Worm (Caenorhabditis elegans) whole organism, mixed stage, embryonic: ENCODE data around the gene srh-265.
A peak's percentile ranks its signal among the peaks of the same experiment; 100 is the strongest.

Source experiments
- M03D4.4 ChIP-seq: sonication (generic microtip); optimal IDR thresholded peaks from 2 replicates; lab custom pipeline; 2017; ENCODE audit warnings: mild to moderate bottlenecking, missing genetic modification characterization, missing compliant biosample characterization
- bed-3 ChIP-seq: fragments of 200-800 bp; sonication (Bioruptor generic); optimal IDR thresholded peaks from 3 replicates; lab custom pipeline; 2018; ENCODE audit warnings: mild to moderate bottlenecking, missing genetic modification characterization, moderate library complexity, missing compliant biosample characterization
- blmp-1 ChIP-seq: fragments of 150-350 bp; optimal IDR thresholded peaks from 2 replicates; lab custom pipeline; 2014; ENCODE audit warnings: missing biosample characterization, missing genetic modification characterization
- ceh-39 ChIP-seq: fragments of 150-350 bp; optimal IDR thresholded peaks from 2 replicates; lab custom pipeline; 2014; ENCODE audit warnings: missing biosample characterization, missing genetic modification characterization
- ceh-43 ChIP-seq: fragments of 200-800 bp; sonication (Bioruptor generic); optimal IDR thresholded peaks from 2 replicates; lab custom pipeline; 2018; ENCODE audit warnings: mild to moderate bottlenecking, missing genetic modification characterization, moderate library complexity, missing compliant biosample characterization
- ceh-83 ChIP-seq: fragments of 200-800 bp; sonication (Bioruptor generic); optimal IDR thresholded peaks from 2 replicates; lab custom pipeline; 2018; ENCODE audit warnings: mild to moderate bottlenecking, missing genetic modification characterization, missing compliant biosample characterization
- ces-1 ChIP-seq: fragments of 150-350 bp; optimal IDR thresholded peaks from 2 replicates; lab custom pipeline; 2014; ENCODE audit warnings: missing biosample characterization, missing genetic modification reagents, missing genetic modification characterization
- cnd-1 ChIP-seq: fragments of 200-800 bp; sonication (Bioruptor generic); optimal IDR thresholded peaks from 2 replicates; lab custom pipeline; 2018; ENCODE audit warnings: mild to moderate bottlenecking, missing genetic modification characterization, missing compliant biosample characterization
- drap-1 ChIP-seq: fragments of 200-800 bp; sonication (Bioruptor generic); optimal IDR thresholded peaks from 3 replicates; lab custom pipeline; 2018; ENCODE audit warnings: mild to moderate bottlenecking, missing genetic modification characterization, missing compliant biosample characterization
- elt-1 ChIP-seq: sonication (generic microtip); optimal IDR thresholded peaks from 2 replicates; lab custom pipeline; 2017; ENCODE audit warnings: missing genetic modification characterization, mild to moderate bottlenecking, missing compliant biosample characterization, antibody characterized with exemption, moderate library complexity, borderline replicate concordance; ENCODE audit not compliant: insufficient read depth
- elt-3 ChIP-seq: fragments of 150-350 bp; optimal IDR thresholded peaks from 2 replicates; lab custom pipeline; 2014; ENCODE audit warnings: missing biosample characterization, missing genetic modification characterization
- flh-1 ChIP-seq: fragments of 200-800 bp; sonication (Bioruptor generic); optimal IDR thresholded peaks from 2 replicates; lab custom pipeline; 2018; ENCODE audit warnings: mild to moderate bottlenecking, missing genetic modification characterization, moderate library complexity, missing compliant biosample characterization
- ham-2 ChIP-seq: fragments of 200-800 bp; sonication (Bioruptor generic); optimal IDR thresholded peaks from 2 replicates; lab custom pipeline; 2018; ENCODE audit warnings: mild to moderate bottlenecking, missing genetic modification characterization, missing compliant biosample characterization
- hlh-1 ChIP-seq: fragments of 150-350 bp; optimal IDR thresholded peaks from 2 replicates; lab custom pipeline; 2014; ENCODE audit warnings: missing biosample characterization, missing genetic modification reagents, missing genetic modification characterization
- lin-13 ChIP-seq: fragments of 150-350 bp; optimal IDR thresholded peaks from 2 replicates; lab custom pipeline; 2014; ENCODE audit warnings: missing biosample characterization, missing genetic modification characterization
- lin-32 ChIP-seq: fragments of 200-800 bp; sonication (Bioruptor generic); optimal IDR thresholded peaks from 2 replicates; lab custom pipeline; 2018; ENCODE audit warnings: mild to moderate bottlenecking, missing genetic modification characterization, missing compliant biosample characterization
- lsy-2 ChIP-seq: fragments of 150-350 bp; optimal IDR thresholded peaks from 2 replicates; lab custom pipeline; 2014; ENCODE audit warnings: missing biosample characterization, missing genetic modification characterization
- mab-5 ChIP-seq: fragments of 150-350 bp; optimal IDR thresholded peaks from 2 replicates; lab custom pipeline; 2014; ENCODE audit warnings: missing biosample characterization, missing genetic modification characterization
- mep-1 ChIP-seq: fragments of 150-350 bp; optimal IDR thresholded peaks from 2 replicates; lab custom pipeline; 2017; ENCODE audit warnings: missing biosample characterization, missing genetic modification reagents, missing genetic modification characterization, inconsistent platforms
- mls-2 ChIP-seq: sonication (generic microtip); optimal IDR thresholded peaks from 2 replicates; lab custom pipeline; 2016; ENCODE audit warnings: mild to moderate bottlenecking, missing genetic modification characterization, moderate library complexity, missing compliant biosample characterization
- nhr-12 ChIP-seq: fragments of 150-350 bp; optimal IDR thresholded peaks from 2 replicates; lab custom pipeline; 2014; ENCODE audit warnings: missing biosample characterization, missing genetic modification characterization
- nhr-2 ChIP-seq: fragments of 150-350 bp; optimal IDR thresholded peaks from 2 replicates; lab custom pipeline; 2014; ENCODE audit warnings: missing biosample characterization, missing genetic modification characterization
- nhr-237 ChIP-seq: fragments of 150-350 bp; optimal IDR thresholded peaks from 2 replicates; lab custom pipeline; 2014; ENCODE audit warnings: missing biosample characterization, missing genetic modification characterization
- nhr-28 ChIP-seq: fragments of 150-350 bp; optimal IDR thresholded peaks from 2 replicates; lab custom pipeline; 2014; ENCODE audit warnings: missing biosample characterization, missing genetic modification characterization
- nhr-76 ChIP-seq: sonication (generic microtip); optimal IDR thresholded peaks from 2 replicates; lab custom pipeline; 2017; ENCODE audit warnings: missing biosample characterization, missing genetic modification characterization
- pha-4 ChIP-seq: fragments of 150-350 bp; optimal IDR thresholded peaks from 2 replicates; lab custom pipeline; 2018; ENCODE audit warnings: missing biosample characterization, missing genetic modification reagents, missing genetic modification characterization
- sem-2 ChIP-seq: fragments of 200-800 bp; sonication (Bioruptor generic); optimal IDR thresholded peaks from 2 replicates; lab custom pipeline; 2018; ENCODE audit warnings: mild to moderate bottlenecking, missing genetic modification characterization, missing compliant biosample characterization
- tbx-8 ChIP-seq: fragments of 200-800 bp; sonication (Bioruptor generic); optimal IDR thresholded peaks from 2 replicates; lab custom pipeline; 2018; ENCODE audit warnings: mild to moderate bottlenecking, missing genetic modification characterization, moderate library complexity, missing compliant biosample characterization
- unc-120 ChIP-seq: sonication (generic microtip); optimal IDR thresholded peaks from 2 replicates; lab custom pipeline; 2017; ENCODE audit warnings: missing genetic modification characterization, missing compliant biosample characterization; ENCODE audit not compliant: poor library complexity, severe bottlenecking
- unc-39 ChIP-seq: fragments of 150-350 bp; optimal IDR thresholded peaks from 2 replicates; lab custom pipeline; 2014; ENCODE audit warnings: missing biosample characterization, missing genetic modification characterization
- zip-8 ChIP-seq: fragments of 150-350 bp; optimal IDR thresholded peaks from 2 replicates; lab custom pipeline; 2014; ENCODE audit warnings: missing biosample characterization, missing genetic modification characterization

Gene srh-265

ce11 chrV:15380857-15381256 lies 35.2 kb upstream of the srh-265 start, which contains the start of gene dhs-23:
TSS of gene dhs-23 (plus strand) at chrV:15381219.
- TF ChIP-seq hlh-1 (tag; lab: Kevin White, UChicago) (no peak), sem-2 (no peak), pha-4 (tag; lab: Kevin White, UChicago) (no peak), unc-39 (tag; lab: Kevin White, UChicago) (no peak), unc-120 (tag; lab: Kevin White, UChicago) (no peak), flh-1 (no peak), ceh-83 (GFP tag; lab: Kevin White, UChicago) (no peak), nhr-2 (tag; lab: Kevin White, UChicago) (no peak), blmp-1 (no peak), elt-1 (tag; lab: Kevin White, UChicago) (no peak), nhr-28 (no peak), ham-2 (no peak), drap-1 (GFP tag; lab: Kevin White, UChicago) (no peak), mab-5 (tag; lab: Kevin White, UChicago) (no peak), ceh-39 (tag; lab: Kevin White, UChicago) (no peak), elt-3 (tag; lab: Kevin White, UChicago) (no peak), ces-1 (GFP tag; lab: Kevin White, UChicago) (no peak)

- TF ChIP-seq sem-2 (no peak), M03D4.4 (tag; lab: Kevin White, UChicago) (no peak), elt-1 (tag; lab: Kevin White, UChicago) (no peak), lsy-2 (no peak), nhr-2 (tag; lab: Kevin White, UChicago) (no peak), zip-8 (tag; lab: Kevin White, UChicago) (no peak), lin-32 (GFP tag; lab: Kevin White, UChicago) (no peak), blmp-1 (no peak), pha-4 (tag; lab: Kevin White, UChicago) (no peak), unc-39 (tag; lab: Kevin White, UChicago) (no peak), nhr-76 (no peak), mls-2 (tag; lab: Kevin White, UChicago) (no peak), lin-13 (no peak), ces-1 (GFP tag; lab: Kevin White, UChicago) (no peak), ceh-39 (tag; lab: Kevin White, UChicago) (no peak), drap-1 (GFP tag; lab: Kevin White, UChicago) (no peak), nhr-28 (no peak)
These were observed 32.3 kb upstream of the srh-265 start, which contains the start of gene str-88 for ce11 chrV:15383739-15384138. TSS of gene str-88 (minus strand) at chrV:15383839.

- TF ChIP-seq mab-5 (tag; lab: Kevin White, UChicago) (no peak), unc-120 (tag; lab: Kevin White, UChicago) (no peak), mls-2 (tag; lab: Kevin White, UChicago) (no peak), mep-1 (no peak), nhr-12 (tag; lab: Kevin White, UChicago) (no peak), M03D4.4 (tag; lab: Kevin White, UChicago) (no peak), bed-3 (no peak), tbx-8 (GFP tag; lab: Kevin White, UChicago) (no peak), nhr-237 (tag; lab: Kevin White, UChicago) (no peak), nhr-28 (no peak), flh-1 (no peak), drap-1 (GFP tag; lab: Kevin White, UChicago) (no peak)
These were observed 31.3 kb upstream of the srh-265 start, which contains the start of gene str-102 for ce11 chrV:15384733-15385132. TSS of gene str-102 (plus strand) at chrV:15385033.

ce11 chrV:15388820-15389384 lies 27.1 kb upstream of the srh-265 start, which contains the start of gene srh-170:
TSS of gene srh-170 (minus strand) at chrV:15388870.
- TF ChIP-seq cnd-1 (no peak), zip-8 (tag; lab: Kevin White, UChicago) (peak; percentile 19), flh-1 (no peak), sem-2 (no peak), M03D4.4 (tag; lab: Kevin White, UChicago) (no peak), nhr-76 (no peak), elt-1 (tag; lab: Kevin White, UChicago) (no peak), ceh-43 (GFP tag; lab: Kevin White, UChicago) (no peak)
- TF ChIP-seq, all 35 proteins: peak for 1
